Worm (Caenorhabditis elegans): ENCODE data around the gene M03F4.6.
A peak's percentile ranks its signal among the peaks of the same experiment; 100 is the strongest.

M03F4.6 gene

ce11 chrX:5004940-5005339 is 35.8 kb upstream of the M03F4.6 start, which contains the start of gene hsd-2:
hsd-2 (plus strand) TSS chrX:5005240.
- TF ChIP-seq hmbx-1 (tag; optimal IDR thresholded peaks at IDR 0.05) (no peak), tbx-37 (GFP tag; conservative IDR thresholded peaks at IDR 0.05) (no peak), pes-1 (GFP tag; IDR thresholded peaks at IDR 0.05) (no peak), aly-1 (tag; optimal IDR thresholded peaks at IDR 0.05) (no peak), flt-1 (GFP tag; IDR thresholded peaks at IDR 0.05) (no peak), ets-7 (tag; optimal IDR thresholded peaks at IDR 0.05) (no peak), sea-1 (GFP tag; conservative IDR thresholded peaks at IDR 0.05) (no peak), ceh-36 (tag; optimal IDR thresholded peaks at IDR 0.05) (no peak)

- peak; percentile 52 for TF ChIP-seq hmg-4 (GFP tag; optimal IDR thresholded peaks at IDR 0.05)
- TF ChIP-seq flt-1 (GFP tag; IDR thresholded peaks at IDR 0.05) = no peak
Observed at ce11 chrX:4998875-4999274, 29.7 kb upstream of the M03F4.6 start, which contains the start of gene set-30. set-30 (plus strand) TSS chrX:4999270.

- TF ChIP-seq pes-1 (GFP tag; IDR thresholded peaks at IDR 0.05) (no peak), hmg-4 (GFP tag; optimal IDR thresholded peaks at IDR 0.05) (peak; percentile 1), ets-7 (tag; optimal IDR thresholded peaks at IDR 0.05) (no peak)
Observed at ce11 chrX:4997548-4998087, 28.5 kb upstream of the M03F4.6 start, which contains the start of gene ZC8.6. ZC8.6 (minus strand) TSS chrX:4997598.

- TF ChIP-seq pes-1 (GFP tag; IDR thresholded peaks at IDR 0.05) (no peak), scrt-1 (GFP tag; IDR thresholded peaks at IDR 0.05) (no peak), B0310.2 (tag; optimal IDR thresholded peaks at IDR 0.05) (no peak), flt-1 (GFP tag; IDR thresholded peaks at IDR 0.05) (no peak), F13C5.2 (tag; optimal IDR thresholded peaks at IDR 0.05) (no peak), hnd-1 (tag; optimal IDR thresholded peaks at IDR 0.05) (no peak), aly-1 (tag; optimal IDR thresholded peaks at IDR 0.05) (no peak), ama-1 (optimal IDR thresholded peaks at IDR 0.05) (no peak)
Observed at ce11 chrX:4992523-4992922, 23.4 kb upstream of the M03F4.6 start.

- TF ChIP-seq tbx-11 (GFP tag; IDR thresholded peaks at IDR 0.05) (no peak), tbx-37 (GFP tag; conservative IDR thresholded peaks at IDR 0.05) (no peak), pes-1 (GFP tag; IDR thresholded peaks at IDR 0.05) (no peak), sea-1 (GFP tag; conservative IDR thresholded peaks at IDR 0.05) (no peak), aly-1 (tag; optimal IDR thresholded peaks at IDR 0.05) (no peak), ceh-36 (tag; optimal IDR thresholded peaks at IDR 0.05) (no peak), ceh-13 (GFP tag; optimal IDR thresholded peaks at IDR 0.05) (no peak), ets-7 (tag; optimal IDR thresholded peaks at IDR 0.05) (no peak), F13C5.2 (tag; optimal IDR thresholded peaks at IDR 0.05) (no peak), flt-1 (GFP tag; IDR thresholded peaks at IDR 0.05) (no peak), ama-1 (optimal IDR thresholded peaks at IDR 0.05) (no peak), scrt-1 (GFP tag; IDR thresholded peaks at IDR 0.05) (no peak), hmg-4 (GFP tag; optimal IDR thresholded peaks at IDR 0.05) (no peak), hmbx-1 (tag; optimal IDR thresholded peaks at IDR 0.05) (no peak), B0310.2 (tag; optimal IDR thresholded peaks at IDR 0.05) (no peak), tra-4 (tag; optimal IDR thresholded peaks at IDR 0.05) (no peak), hnd-1 (tag; optimal IDR thresholded peaks at IDR 0.05) (no peak)
Observed at ce11 chrX:4987617-4988016, 18.5 kb upstream of the M03F4.6 start.

ce11 chrX:4986354-4986753 is 17.2 kb upstream of the M03F4.6 start:
- TF ChIP-seq scrt-1 (GFP tag; IDR thresholded peaks at IDR 0.05) = no peak
- TF ChIP-seq ets-7 (tag; optimal IDR thresholded peaks at IDR 0.05) = no peak
- no peak for TF ChIP-seq flt-1 (GFP tag; IDR thresholded peaks at IDR 0.05)
- TF ChIP-seq tbx-11 (GFP tag; IDR thresholded peaks at IDR 0.05) = no peak
- no peak for TF ChIP-seq F13C5.2 (tag; optimal IDR thresholded peaks at IDR 0.05)
- TF ChIP-seq sea-1 (GFP tag; conservative IDR thresholded peaks at IDR 0.05) = no peak
- TF ChIP-seq tbx-37 (GFP tag; conservative IDR thresholded peaks at IDR 0.05) = no peak
- no peak for TF ChIP-seq tra-4 (tag; optimal IDR thresholded peaks at IDR 0.05)
- TF ChIP-seq ceh-13 (GFP tag; optimal IDR thresholded peaks at IDR 0.05) = no peak
- no peak for TF ChIP-seq hmg-4 (GFP tag; optimal IDR thresholded peaks at IDR 0.05)
- no peak for TF ChIP-seq aly-1 (tag; optimal IDR thresholded peaks at IDR 0.05)
- no peak for TF ChIP-seq hmbx-1 (tag; optimal IDR thresholded peaks at IDR 0.05)
- no peak for TF ChIP-seq hnd-1 (tag; optimal IDR thresholded peaks at IDR 0.05)
- TF ChIP-seq ceh-36 (tag; optimal IDR thresholded peaks at IDR 0.05) = no peak
- TF ChIP-seq B0310.2 (tag; optimal IDR thresholded peaks at IDR 0.05) = no peak

ce11 chrX:4982009-4982625 is 13.0 kb upstream of the M03F4.6 start:
- TF ChIP-seq B0310.2 (tag; optimal IDR thresholded peaks at IDR 0.05) (no peak), hmg-4 (GFP tag; optimal IDR thresholded peaks at IDR 0.05) (no peak), pes-1 (GFP tag; IDR thresholded peaks at IDR 0.05) (no peak), hnd-1 (tag; optimal IDR thresholded peaks at IDR 0.05) (no peak), tra-4 (tag; optimal IDR thresholded peaks at IDR 0.05) (no peak), ceh-36 (tag; optimal IDR thresholded peaks at IDR 0.05) (no peak), flt-1 (GFP tag; IDR thresholded peaks at IDR 0.05) (no peak), hmbx-1 (tag; optimal IDR thresholded peaks at IDR 0.05) (no peak), tbx-11 (GFP tag; IDR thresholded peaks at IDR 0.05) (no peak), sea-1 (GFP tag; conservative IDR thresholded peaks at IDR 0.05) (no peak), ets-7 (tag; optimal IDR thresholded peaks at IDR 0.05) (no peak), ama-1 (optimal IDR thresholded peaks at IDR 0.05) (no peak), aly-1 (tag; optimal IDR thresholded peaks at IDR 0.05) (no peak), F13C5.2 (tag; optimal IDR thresholded peaks at IDR 0.05) (no peak), scrt-1 (GFP tag; IDR thresholded peaks at IDR 0.05) (no peak), ceh-13 (GFP tag; optimal IDR thresholded peaks at IDR 0.05) (no peak), tbx-37 (GFP tag; conservative IDR thresholded peaks at IDR 0.05) (no peak)

- no peak for TF ChIP-seq ets-7 (tag; optimal IDR thresholded peaks at IDR 0.05)
- TF ChIP-seq sea-1 (GFP tag; conservative IDR thresholded peaks at IDR 0.05) = no peak
- TF ChIP-seq F13C5.2 (tag; optimal IDR thresholded peaks at IDR 0.05) = no peak
- no peak for TF ChIP-seq B0310.2 (tag; optimal IDR thresholded peaks at IDR 0.05)
- no peak for TF ChIP-seq aly-1 (tag; optimal IDR thresholded peaks at IDR 0.05)
- no peak for TF ChIP-seq ceh-36 (tag; optimal IDR thresholded peaks at IDR 0.05)
- TF ChIP-seq hmbx-1 (tag; optimal IDR thresholded peaks at IDR 0.05) = no peak
- TF ChIP-seq scrt-1 (GFP tag; IDR thresholded peaks at IDR 0.05) = no peak
- TF ChIP-seq hnd-1 (tag; optimal IDR thresholded peaks at IDR 0.05) = no peak
- no peak for TF ChIP-seq tra-4 (tag; optimal IDR thresholded peaks at IDR 0.05)
- no peak for TF ChIP-seq tbx-11 (GFP tag; IDR thresholded peaks at IDR 0.05)
- no peak for TF ChIP-seq pes-1 (GFP tag; IDR thresholded peaks at IDR 0.05)
- no peak for TF ChIP-seq ama-1 (optimal IDR thresholded peaks at IDR 0.05)
- TF ChIP-seq flt-1 (GFP tag; IDR thresholded peaks at IDR 0.05) = no peak
- no peak for TF ChIP-seq ceh-13 (GFP tag; optimal IDR thresholded peaks at IDR 0.05)
- TF ChIP-seq tbx-37 (GFP tag; conservative IDR thresholded peaks at IDR 0.05) = no peak
- no peak for TF ChIP-seq hmg-4 (GFP tag; optimal IDR thresholded peaks at IDR 0.05)
Observed at ce11 chrX:4981579-4981978, 12.5 kb upstream of the M03F4.6 start.

Data from whole organism, early embryonic.